Worm (Caenorhabditis elegans): ENCODE results near the gene gei-13.

- peak; percentile 15 for TF ChIP-seq peb-1 (tag; optimal IDR thresholded peaks at IDR 0.05)
- no peak for TF ChIP-seq ama-1 (optimal IDR thresholded peaks at IDR 0.05)
- TF ChIP-seq skn-1 (tag; optimal IDR thresholded peaks at IDR 0.05): peak; percentile 50
- no peak for TF ChIP-seq nhr-11 (tag; optimal IDR thresholded peaks at IDR 0.05)
- peak; percentile 65 for TF ChIP-seq ztf-4 (tag; optimal IDR thresholded peaks at IDR 0.05)
- peak; percentile 67 for TF ChIP-seq lin-11 (tag; optimal IDR thresholded peaks at IDR 0.05)
- TF ChIP-seq nhr-25 (tag; optimal IDR thresholded peaks at IDR 0.05): peak; percentile 93
- TF ChIP-seq crh-2 (tag; optimal IDR thresholded peaks at IDR 0.05): peak; percentile 91
- no peak for TF ChIP-seq unc-39 (tag; optimal IDR thresholded peaks at IDR 0.05)
- peak; percentile 97 for TF ChIP-seq C34F6.9 (tag; optimal IDR thresholded peaks at IDR 0.05)
- no peak for TF ChIP-seq elt-3 (tag; optimal IDR thresholded peaks at IDR 0.05)
- peak; percentile 51 for TF ChIP-seq blmp-1 (tag; optimal IDR thresholded peaks at IDR 0.05; ENCODE audit: insufficient read depth)
- peak; percentile 78 for TF ChIP-seq egl-27 (tag; optimal IDR thresholded peaks at IDR 0.05)
Observed at ce11 chrIII:9619079-9619761, 17.7 kb downstream of the gei-13 start, which contains the start of gene hlh-11.
